Worm (Caenorhabditis elegans): ENCODE measurements around the gene scb-1.
A peak's percentile ranks its signal among the peaks of the same experiment; 100 is the strongest.

scb-1 gene

DNA sequence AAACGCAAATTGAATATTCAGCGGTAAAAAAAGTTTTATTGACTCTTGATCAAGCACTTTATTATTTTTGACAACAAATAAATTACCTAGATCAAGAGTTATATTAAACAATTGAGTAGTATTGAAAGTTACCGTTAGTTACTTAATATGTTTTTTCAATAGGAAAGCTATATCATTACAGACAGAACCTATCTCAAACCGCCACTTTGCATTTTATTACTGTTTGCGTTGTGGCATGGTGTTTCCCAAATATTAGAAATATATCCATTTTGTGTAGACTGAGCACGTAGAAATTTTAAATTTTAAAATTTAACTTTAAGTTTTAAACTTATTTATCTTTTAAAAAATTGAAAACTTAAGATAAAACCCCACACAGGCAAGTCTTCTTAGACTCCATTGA is 15.1 kb downstream of the scb-1 start (continued):
- TF ChIP-seq dpff-1 (tag; optimal IDR thresholded peaks at IDR 0.05) (no peak), hmg-20 (GFP tag; IDR thresholded peaks at IDR 0.05) (no peak), zfh-2 (GFP tag; conservative IDR thresholded peaks at IDR 0.05) (no peak), lin-40 (tag; optimal IDR thresholded peaks at IDR 0.05) (no peak), D2030.7 (GFP tag; IDR thresholded peaks at IDR 0.05) (no peak), hsf-1 (GFP tag; IDR thresholded peaks at IDR 0.05) (no peak), mes-4 (tag; optimal IDR thresholded peaks at IDR 0.05) (no peak), sdz-38 (tag; optimal IDR thresholded peaks at IDR 0.05) (no peak)

DNA sequence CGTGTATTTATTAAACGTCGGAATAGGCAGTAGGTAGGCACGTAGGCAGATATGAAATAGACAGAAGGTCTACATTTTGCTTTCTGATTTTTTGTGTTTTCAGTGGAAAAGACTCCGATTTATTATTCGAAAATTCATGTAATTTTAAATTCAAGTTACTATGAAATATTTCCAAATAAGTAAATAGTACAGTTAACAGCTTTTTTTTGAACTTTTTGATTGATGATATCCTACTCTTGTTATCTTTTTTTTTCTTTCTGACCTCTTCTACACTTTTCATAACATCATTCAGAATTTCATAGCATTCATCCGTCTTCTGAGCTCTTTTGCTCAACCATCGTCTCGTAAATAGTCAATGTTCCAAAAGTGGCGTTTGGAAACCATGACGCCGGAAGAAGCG is 20.9 kb downstream of the scb-1 start, which contains the start of gene cdkl-1:
Gene cdkl-1, plus strand, starts transcription at position 301 of the 400 bp plus-strand sequence.
- no peak for TF ChIP-seq ccch-3 (GFP tag; optimal IDR thresholded peaks at IDR 0.05)
- no peak for TF ChIP-seq mxl-1 (tag; optimal IDR thresholded peaks at IDR 0.05)
- TF ChIP-seq aptf-2 (GFP tag; conservative IDR thresholded peaks at IDR 0.05) = no peak
- TF ChIP-seq T26A5.8 (tag; optimal IDR thresholded peaks at IDR 0.05) = no peak
- no peak for TF ChIP-seq lsy-27 (tag; optimal IDR thresholded peaks at IDR 0.05; ENCODE audit: borderline replicate concordance, insufficient read depth)

DNA sequence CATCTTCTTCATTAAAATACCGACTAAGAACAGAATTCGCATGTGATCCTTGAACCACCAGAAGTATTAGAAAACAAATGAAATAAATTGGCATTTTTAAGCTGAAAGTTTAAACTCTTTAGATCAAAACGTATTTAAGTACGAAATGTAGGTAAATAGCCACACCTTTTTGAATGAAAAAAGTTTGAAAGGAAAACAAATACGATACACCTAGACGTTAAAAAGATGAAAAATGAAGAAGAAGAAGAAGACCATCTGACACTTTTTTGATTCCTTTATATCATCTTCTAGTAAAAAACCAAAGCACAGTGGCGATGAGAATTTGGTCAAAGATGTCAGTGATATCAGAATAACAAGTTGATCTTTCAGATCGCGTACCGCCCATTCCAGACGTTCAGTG is 23.6 kb downstream of the scb-1 start, which contains the start of gene Y42A5A.3:
Gene Y42A5A.3, minus strand, starts transcription at position 101 of the 400 bp plus-strand sequence.
- TF ChIP-seq atf-7 (tag; optimal IDR thresholded peaks at IDR 0.05) (no peak), snpc-1.3 (tag; optimal IDR thresholded peaks at IDR 0.05; ENCODE audit: insufficient read depth) (no peak), ceh-100 (GFP tag; IDR thresholded peaks at IDR 0.05) (no peak), repo-1 (tag; optimal IDR thresholded peaks at IDR 0.05) (no peak), ztf-22 (GFP tag; optimal IDR thresholded peaks at IDR 0.05) (no peak), snpc-4 (GFP tag; optimal IDR thresholded peaks at IDR 0.05) (no peak), snpc-4 (tag; optimal IDR thresholded peaks at IDR 0.05) (no peak), B0019.2 (GFP tag; conservative IDR thresholded peaks at IDR 0.05) (no peak), cebp-1 (GFP tag; IDR thresholded peaks at IDR 0.05) (no peak), cebp-1 (tag; optimal IDR thresholded peaks at IDR 0.05) (no peak), dpl-1 (GFP tag; optimal IDR thresholded peaks at IDR 0.05) (no peak), F10E7.11 (tag; optimal IDR thresholded peaks at IDR 0.05) (no peak), Y56A3A.18 (GFP tag; IDR thresholded peaks at IDR 0.05) (no peak), F37B4.10 (GFP tag; IDR thresholded peaks at IDR 0.05) (no peak)

DNA sequence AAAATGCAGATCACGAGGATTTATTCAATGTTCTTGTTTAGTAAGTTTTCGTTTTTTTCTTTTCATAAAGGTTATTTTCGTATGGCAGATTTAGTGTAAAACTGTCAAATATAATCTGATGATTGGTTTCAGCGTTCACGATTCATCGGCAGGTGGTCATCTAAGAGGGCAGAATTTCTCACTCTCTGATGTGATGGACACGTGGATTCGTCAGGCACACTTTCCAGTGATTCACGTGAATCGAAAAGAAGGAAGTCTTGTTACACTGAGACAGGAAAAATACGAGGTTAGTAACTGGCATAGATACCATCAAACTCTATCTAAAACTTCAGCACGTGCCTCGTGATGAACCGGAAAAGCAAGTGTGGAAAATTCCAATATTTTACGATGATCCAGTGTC is 24.8 kb downstream of the scb-1 start:
- TF ChIP-seq ztf-26 (tag; optimal IDR thresholded peaks at IDR 0.05) = peak; percentile 78
- no peak for TF ChIP-seq F52B5.7 (tag; optimal IDR thresholded peaks at IDR 0.05)
- peak; percentile 51 for TF ChIP-seq lin-40 (tag; optimal IDR thresholded peaks at IDR 0.05)
- TF ChIP-seq aptf-3 (GFP tag; IDR thresholded peaks at IDR 0.05) = no peak
- TF ChIP-seq somi-1 (GFP tag; optimal IDR thresholded peaks at IDR 0.05) = peak; percentile 43

DNA sequence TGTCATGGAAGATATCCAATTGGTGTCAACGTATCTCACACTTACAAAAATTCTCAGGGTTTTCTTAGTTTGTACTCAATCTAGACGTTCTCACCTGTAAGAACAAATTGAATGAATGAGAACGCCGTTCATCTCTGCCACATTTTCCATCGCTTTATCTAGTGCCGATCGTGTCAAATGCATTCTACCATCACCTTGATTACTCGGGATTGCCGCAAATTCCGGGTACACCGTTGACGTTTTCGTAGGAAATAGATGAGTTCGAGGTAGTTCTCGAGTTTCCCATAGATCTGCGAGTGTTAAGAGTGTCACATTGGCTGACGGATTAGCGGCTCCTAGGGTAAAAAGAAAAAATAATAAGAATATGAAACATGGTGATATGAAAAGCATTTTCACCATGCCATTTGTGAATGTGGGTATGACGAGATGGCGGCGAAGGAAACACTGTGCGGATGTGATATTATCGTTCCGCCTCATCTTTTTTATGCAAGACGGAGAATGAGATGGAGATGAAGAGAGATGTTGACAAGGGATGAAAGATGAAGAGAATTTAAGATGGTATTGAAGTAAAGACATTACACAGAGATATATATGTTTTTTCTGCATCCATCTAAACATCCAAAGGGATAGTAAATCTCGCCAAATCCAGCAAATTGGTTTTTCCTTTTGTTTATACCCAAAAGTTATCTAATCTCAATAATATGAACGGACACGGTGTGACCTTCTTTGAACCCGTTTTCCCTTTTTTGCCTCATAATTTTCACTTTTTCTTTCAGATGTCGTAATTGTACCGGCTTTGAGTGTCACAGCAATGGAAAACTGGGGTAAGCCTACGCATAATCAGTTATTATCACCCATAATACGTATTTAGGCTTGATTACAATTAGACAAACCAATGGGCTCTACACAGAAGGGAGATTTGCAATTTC is 26.1 kb downstream of the scb-1 start, which contains the start of gene lact-8:
Gene lact-8, minus strand, starts transcription at position 445 of the 929 bp plus-strand sequence.
- no peak for TF ChIP-seq aptf-2 (GFP tag; conservative IDR thresholded peaks at IDR 0.05)

All from whole organism, young adult.